Worm (Caenorhabditis elegans) whole organism, mixed stage, embryonic: ENCODE data around the gene Y70G10A.3.

Source experiments
- cnd-1 ChIP-seq: fragments of 200-800 bp; sonication (Bioruptor generic); optimal IDR thresholded peaks from 2 replicates; lab custom pipeline; 2018; ENCODE audit warnings: mild to moderate bottlenecking, missing genetic modification characterization, missing compliant biosample characterization
- elt-3 ChIP-seq: fragments of 150-350 bp; optimal IDR thresholded peaks from 2 replicates; lab custom pipeline; 2014; ENCODE audit warnings: missing biosample characterization, missing genetic modification characterization
- mep-1 ChIP-seq: fragments of 150-350 bp; optimal IDR thresholded peaks from 2 replicates; lab custom pipeline; 2017; ENCODE audit warnings: missing biosample characterization, missing genetic modification reagents, missing genetic modification characterization, inconsistent platforms
- mls-2 ChIP-seq: sonication (generic microtip); optimal IDR thresholded peaks from 2 replicates; lab custom pipeline; 2016; ENCODE audit warnings: mild to moderate bottlenecking, missing genetic modification characterization, moderate library complexity, missing compliant biosample characterization
- nhr-28 ChIP-seq: fragments of 150-350 bp; optimal IDR thresholded peaks from 2 replicates; lab custom pipeline; 2014; ENCODE audit warnings: missing biosample characterization, missing genetic modification characterization

DNA sequence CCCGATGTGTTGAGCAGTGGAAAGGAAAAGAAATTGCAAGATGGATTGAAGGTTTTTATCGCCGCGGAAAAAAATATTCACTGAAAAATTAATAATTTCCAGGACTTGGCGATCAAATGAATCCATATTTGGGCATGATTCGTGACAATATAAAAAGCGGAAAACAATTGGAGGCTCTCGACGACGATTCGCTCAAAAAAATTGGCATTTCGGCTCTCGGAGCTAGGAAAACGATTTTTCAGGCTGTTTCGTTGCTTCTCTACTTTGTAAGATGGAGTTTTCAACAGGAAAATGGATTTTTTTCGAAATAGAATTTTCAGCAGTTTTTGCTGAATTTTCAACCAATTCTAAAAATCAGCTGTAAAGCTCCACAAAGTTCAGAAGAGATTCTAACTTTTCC is 32.9 kb downstream of the Y70G10A.3 start:
- no peak for TF ChIP-seq elt-3 (tag; lab: Kevin White, UChicago)
- TF ChIP-seq cnd-1 = no peak
- TF ChIP-seq mep-1 = no peak
- no peak for TF ChIP-seq mls-2 (tag; lab: Kevin White, UChicago)
- no peak for TF ChIP-seq nhr-28
